Worm (Caenorhabditis elegans): ENCODE results near the gene swt-6.

- TF ChIP-seq dao-5 (tag; optimal IDR thresholded peaks at IDR 0.05) = no peak
- no peak for TF ChIP-seq him-1 (tag; optimal IDR thresholded peaks at IDR 0.05)
- no peak for TF ChIP-seq W03F9.2 (tag; optimal IDR thresholded peaks at IDR 0.05)
Observed at ce11 chrV:13984828-13985227, 30.7 kb downstream of the swt-6 start, which contains the start of gene end-1.
